Worm (Caenorhabditis elegans) whole organism, L4 larva: ENCODE data around the gene C03B1.7.

Experiments
- aly-2 ChIP-seq: sonication (generic microtip); optimal IDR thresholded peaks from 2 replicates; lab custom pipeline; 2018; ENCODE audit warnings: missing biosample characterization, missing genetic modification characterization
- ctbp-1 ChIP-seq: fragments of 200-800 bp; sonication (Bioruptor generic); IDR thresholded peaks from 2 replicates; pipeline ENCODE4 v1.3.6; 2022; ENCODE audit warnings: missing genetic modification reagents, missing genetic modification characterization, missing compliant biosample characterization
- dpl-1 ChIP-seq: fragments of 150-350 bp; optimal IDR thresholded peaks from 2 replicates; lab custom pipeline; 2014; ENCODE audit warnings: missing biosample characterization, missing genetic modification reagents, missing genetic modification characterization
- fos-1 ChIP-seq: fragments of 150-350 bp; optimal IDR thresholded peaks from 2 replicates; lab custom pipeline; 2014; ENCODE audit warnings: missing biosample characterization, missing genetic modification characterization
- hlh-30 ChIP-seq: sonication (generic microtip); optimal IDR thresholded peaks from 2 replicates; lab custom pipeline; 2017; ENCODE audit warnings: antibody characterized with exemption, mild to moderate bottlenecking, missing genetic modification characterization, missing compliant biosample characterization; ENCODE audit not compliant: insufficient read depth
- lsy-2 ChIP-seq, 2 experiments: fragments of 150-350 bp in 1 of 2; sonication (generic microtip) in 1 of 2; optimal IDR thresholded peaks; 2 replicates each; lab custom pipeline; 2014 to 2017; ENCODE audit warnings: missing biosample characterization in 2 of 2, missing genetic modification characterization in 2 of 2
- rbr-2 ChIP-seq: sonication (generic microtip); optimal IDR thresholded peaks from 2 replicates; lab custom pipeline; 2016; ENCODE audit warnings: missing genotype, missing genetic modification characterization, missing compliant biosample characterization
- zfp-3 ChIP-seq: fragments of 200-800 bp; sonication (Bioruptor generic); conservative IDR thresholded peaks from 2 replicates; pipeline ENCODE4 v1.3.6; 2022; ENCODE audit warnings: missing genetic modification reagents, missing genetic modification characterization, missing compliant biosample characterization

DNA sequence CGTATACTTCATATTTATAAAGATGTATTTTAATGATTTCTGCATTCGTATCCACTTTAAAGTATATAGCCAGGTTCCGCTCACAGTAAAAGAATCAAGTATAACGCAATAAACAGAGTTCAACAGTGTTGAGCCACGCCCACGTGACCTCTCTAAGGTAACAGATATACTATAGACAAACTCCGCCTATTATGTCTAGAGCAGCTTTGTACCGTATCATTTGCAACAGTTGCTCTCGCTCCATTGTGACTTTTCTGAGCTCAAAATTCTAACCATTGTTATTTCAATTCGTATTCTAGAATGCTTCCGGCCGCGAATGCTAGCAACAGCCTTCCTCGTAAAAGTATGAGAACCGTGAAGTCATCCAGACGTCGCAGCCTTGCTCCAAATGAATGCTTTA, 31.7 kb downstream of the C03B1.7 start, which contains the start of gene C03B1.17:
- no peak for TF ChIP-seq zfp-3 (GFP tag; lab: Robert Waterston, UW)
- no peak for TF ChIP-seq aly-2
- no peak for TF ChIP-seq ctbp-1 (GFP tag; lab: Robert Waterston, UW)
- TF ChIP-seq hlh-30, result no peak
- TF ChIP-seq dpl-1 (GFP tag; lab: Kevin White, UChicago), result no peak
- no peak for TF ChIP-seq rbr-2 (tag; lab: Kevin White, UChicago)
- TF ChIP-seq fos-1, result no peak
- TF ChIP-seq lsy-2 (tag; optimal IDR thresholded peaks at IDR 0.05; lab: Kevin White, UChicago), result no peak
